Worm (Caenorhabditis elegans) whole organism, young adult: Measurements from ENCODE around the gene T07A5.7.
A peak's percentile ranks its signal among the peaks of the same experiment; 100 is the strongest.

Experiments
- B0019.2 ChIP-seq: fragments of 200-800 bp; sonication (Bioruptor generic); conservative IDR thresholded peaks from 2 replicates; pipeline ENCODE4 v1.3.6; 2022; ENCODE audit warnings: missing genetic modification reagents, missing genetic modification characterization, missing compliant biosample characterization
- C06A6.2 ChIP-seq: fragments of 200-800 bp; sonication (Bioruptor generic); conservative IDR thresholded peaks from 2 replicates; pipeline ENCODE4 v1.3.6; 2022; ENCODE audit warnings: missing genetic modification characterization, missing compliant biosample characterization
- D2030.7 ChIP-seq: fragments of 200-800 bp; sonication (Bioruptor generic); IDR thresholded peaks from 2 replicates; pipeline ENCODE4 v1.3.6; 2022; ENCODE audit warnings: missing genetic modification reagents, missing genetic modification characterization, missing compliant biosample characterization
- F10E7.11 ChIP-seq: sonication (generic microtip); optimal IDR thresholded peaks from 2 replicates; lab custom pipeline; 2017; ENCODE audit warnings: mild to moderate bottlenecking, missing genetic modification characterization, moderate library complexity, missing compliant biosample characterization
- F22D6.2 ChIP-seq: sonication (generic microtip); optimal IDR thresholded peaks from 2 replicates; lab custom pipeline; 2016; ENCODE audit warnings: mild to moderate bottlenecking, missing genetic modification characterization, missing compliant biosample characterization
- F23B12.7 ChIP-seq: sonication (generic microtip); optimal IDR thresholded peaks from 2 replicates; lab custom pipeline; 2017; ENCODE audit warnings: missing genetic modification characterization, mild to moderate bottlenecking, missing compliant biosample characterization, antibody characterized with exemption, moderate library complexity; ENCODE audit not compliant: insufficient read depth
- F33H1.4 ChIP-seq: fragments of 200-800 bp; sonication (Bioruptor generic); IDR thresholded peaks from 2 replicates; pipeline ENCODE4 v1.3.6; 2022; ENCODE audit warnings: missing genetic modification reagents, missing genetic modification characterization, missing compliant biosample characterization
- F57A8.1 ChIP-seq: fragments of 200-800 bp; sonication (Bioruptor generic); optimal IDR thresholded peaks from 2 replicates; lab custom pipeline; 2018; ENCODE audit warnings: mild to moderate bottlenecking, missing genetic modification characterization, moderate library complexity, missing compliant biosample characterization
- Y53G8AR.9 ChIP-seq: fragments of 200-800 bp; sonication (Bioruptor generic); conservative IDR thresholded peaks from 2 replicates; pipeline ENCODE4 v1.3.6; 2022; ENCODE audit warnings: missing genetic modification reagents, missing genetic modification characterization, missing compliant biosample characterization
- ZK185.1 ChIP-seq: sonication (generic microtip); optimal IDR thresholded peaks from 2 replicates; lab custom pipeline; 2016; ENCODE audit warnings: mild to moderate bottlenecking, missing genetic modification characterization, missing compliant biosample characterization; ENCODE audit not compliant: poor library complexity, severe bottlenecking
- ama-1 ChIP-seq, 3 experiments: fragments of 150-350 bp in 1 of 3; sonication (generic microtip) in 2 of 3; optimal IDR thresholded peaks; 2 replicates each; lab custom pipeline; 2014 to 2018; ENCODE audit warnings: missing biosample characterization in 2 of 3, missing genetic modification characterization in 2 of 3, missing genetic modification reagents in 2 of 3
- aptf-2 ChIP-seq: fragments of 200-800 bp; sonication (Bioruptor generic); conservative IDR thresholded peaks from 2 replicates; pipeline ENCODE4 v1.3.6; 2022; ENCODE audit warnings: missing genetic modification reagents, missing genetic modification characterization, missing compliant biosample characterization
- attf-5 ChIP-seq: fragments of 200-800 bp; sonication (Bioruptor generic); optimal IDR thresholded peaks from 2 replicates; lab custom pipeline; 2018; ENCODE audit warnings: mild to moderate bottlenecking, missing genetic modification characterization, missing compliant biosample characterization
- cebp-1 ChIP-seq, 2 experiments: fragments of 200-800 bp in 1 of 2; sonication (Bioruptor generic) in 1 of 2; sonication (generic microtip) in 1 of 2; IDR thresholded peaks in 1 of 2; optimal IDR thresholded peaks in 1 of 2; 2 replicates each; pipeline versions ENCODE4 v1.3.6 to Lab custom; 2017 to 2022; ENCODE audit warnings: missing compliant biosample characterization in 2 of 2, missing genetic modification characterization in 2 of 2, mild to moderate bottlenecking in 1 of 2, missing genetic modification reagents in 1 of 2, moderate library complexity in 1 of 2
- ceh-27 ChIP-seq: fragments of 200-800 bp; sonication (Bioruptor generic); optimal IDR thresholded peaks from 2 replicates; lab custom pipeline; 2018; ENCODE audit warnings: mild to moderate bottlenecking, missing genetic modification characterization, moderate library complexity, missing compliant biosample characterization
- let-526 ChIP-seq: fragments of 200-800 bp; sonication (Bioruptor generic); IDR thresholded peaks from 2 replicates; pipeline ENCODE4 v1.3.6; 2022; ENCODE audit warnings: missing genetic modification reagents, missing genetic modification characterization, missing compliant biosample characterization
- let-607 ChIP-seq, 2 experiments: fragments of 200-800 bp in 1 of 2; sonication (Bioruptor generic) in 1 of 2; sonication (generic microtip) in 1 of 2; optimal IDR thresholded peaks; 2 replicates each; lab custom pipeline; 2016 to 2018; ENCODE audit warnings: mild to moderate bottlenecking in 2 of 2, missing compliant biosample characterization in 2 of 2, missing genetic modification characterization in 2 of 2, moderate library complexity in 2 of 2, missing genotype in 1 of 2
- lin-35 ChIP-seq, 3 experiments: fragments of 150-350 bp in 2 of 3; sonication (generic microtip) in 1 of 3; optimal IDR thresholded peaks; 2 replicates each; lab custom pipeline; 2014 to 2018; ENCODE audit warnings: missing biosample characterization in 3 of 3, missing genetic modification characterization in 3 of 3, missing genetic modification reagents in 3 of 3
- lsl-1 ChIP-seq: fragments of 200-800 bp; sonication (Bioruptor generic); optimal IDR thresholded peaks from 2 replicates; lab custom pipeline; 2018; ENCODE audit warnings: mild to moderate bottlenecking, missing genetic modification characterization, moderate library complexity, missing compliant biosample characterization
- madf-3 ChIP-seq: fragments of 200-800 bp; sonication (Bioruptor generic); IDR thresholded peaks from 2 replicates; pipeline ENCODE4 v1.3.6; 2022; ENCODE audit warnings: missing genetic modification reagents, missing genetic modification characterization, missing compliant biosample characterization
- madf-6 ChIP-seq: fragments of 200-800 bp; sonication (Bioruptor generic); IDR thresholded peaks from 2 replicates; pipeline ENCODE4 v1.3.6; 2022; ENCODE audit warnings: missing genetic modification reagents, missing genetic modification characterization, missing compliant biosample characterization
- madf-8 ChIP-seq: fragments of 200-800 bp; sonication (Bioruptor generic); conservative IDR thresholded peaks from 2 replicates; pipeline ENCODE4 v1.3.6; 2022; ENCODE audit warnings: missing genetic modification reagents, missing genetic modification characterization, missing compliant biosample characterization
- mes-4 ChIP-seq: sonication (generic microtip); optimal IDR thresholded peaks from 2 replicates; lab custom pipeline; 2016; ENCODE audit warnings: missing genotype, missing genetic modification characterization, missing compliant biosample characterization
- mxl-1 ChIP-seq: sonication (generic microtip); optimal IDR thresholded peaks from 2 replicates; lab custom pipeline; 2016; ENCODE audit warnings: missing genetic modification characterization, missing compliant biosample characterization
- nfya-1 ChIP-seq: sonication (generic microtip); optimal IDR thresholded peaks from 2 replicates; lab custom pipeline; 2017; ENCODE audit warnings: antibody characterized with exemption, missing compliant biosample characterization, missing genetic modification characterization, borderline replicate concordance; ENCODE audit not compliant: insufficient read depth
- nfya-2 ChIP-seq: fragments of 200-800 bp; sonication (Bioruptor generic); IDR thresholded peaks from 2 replicates; pipeline ENCODE4 v1.3.6; 2022; ENCODE audit warnings: missing genetic modification reagents, missing genetic modification characterization, missing compliant biosample characterization
- nhr-120 ChIP-seq: fragments of 200-800 bp; sonication (Bioruptor generic); IDR thresholded peaks from 2 replicates; pipeline ENCODE4 v1.3.6; 2022; ENCODE audit warnings: missing genetic modification characterization, missing compliant biosample characterization
- nhr-80 ChIP-seq: sonication (generic microtip); optimal IDR thresholded peaks from 2 replicates; lab custom pipeline; 2016; ENCODE audit warnings: missing genetic modification characterization, missing compliant biosample characterization
- rcor-1 ChIP-seq: fragments of 200-800 bp; sonication (Bioruptor generic); IDR thresholded peaks from 2 replicates; pipeline ENCODE4 v1.3.6; 2022; ENCODE audit warnings: missing genetic modification reagents, missing genetic modification characterization, missing compliant biosample characterization
- snpc-1.1 ChIP-seq: sonication (generic microtip); optimal IDR thresholded peaks from 2 replicates; lab custom pipeline; 2017; ENCODE audit warnings: missing genetic modification characterization, mild to moderate bottlenecking, missing compliant biosample characterization, antibody characterized with exemption, moderate library complexity, missing genotype, missing genetic modification reagents; ENCODE audit not compliant: insufficient read depth
- sptf-2 ChIP-seq: fragments of 200-800 bp; sonication (Bioruptor generic); optimal IDR thresholded peaks from 2 replicates; lab custom pipeline; 2018; ENCODE audit warnings: mild to moderate bottlenecking, missing genetic modification characterization, missing compliant biosample characterization
- xnd-1 ChIP-seq: sonication (generic microtip); optimal IDR thresholded peaks from 2 replicates; lab custom pipeline; 2016; ENCODE audit warnings: missing genotype, missing genetic modification reagents, missing genetic modification characterization, missing compliant biosample characterization
- ztf-18 ChIP-seq: sonication (generic microtip); optimal IDR thresholded peaks from 2 replicates; lab custom pipeline; 2016; ENCODE audit warnings: missing genotype, mild to moderate bottlenecking, missing genetic modification characterization, missing compliant biosample characterization
- ztf-6 ChIP-seq: fragments of 200-800 bp; sonication (Bioruptor generic); IDR thresholded peaks from 2 replicates; pipeline ENCODE4 v1.3.6; 2022; ENCODE audit warnings: missing genetic modification reagents, missing genetic modification characterization, missing compliant biosample characterization

T07A5.7 gene

DNA sequence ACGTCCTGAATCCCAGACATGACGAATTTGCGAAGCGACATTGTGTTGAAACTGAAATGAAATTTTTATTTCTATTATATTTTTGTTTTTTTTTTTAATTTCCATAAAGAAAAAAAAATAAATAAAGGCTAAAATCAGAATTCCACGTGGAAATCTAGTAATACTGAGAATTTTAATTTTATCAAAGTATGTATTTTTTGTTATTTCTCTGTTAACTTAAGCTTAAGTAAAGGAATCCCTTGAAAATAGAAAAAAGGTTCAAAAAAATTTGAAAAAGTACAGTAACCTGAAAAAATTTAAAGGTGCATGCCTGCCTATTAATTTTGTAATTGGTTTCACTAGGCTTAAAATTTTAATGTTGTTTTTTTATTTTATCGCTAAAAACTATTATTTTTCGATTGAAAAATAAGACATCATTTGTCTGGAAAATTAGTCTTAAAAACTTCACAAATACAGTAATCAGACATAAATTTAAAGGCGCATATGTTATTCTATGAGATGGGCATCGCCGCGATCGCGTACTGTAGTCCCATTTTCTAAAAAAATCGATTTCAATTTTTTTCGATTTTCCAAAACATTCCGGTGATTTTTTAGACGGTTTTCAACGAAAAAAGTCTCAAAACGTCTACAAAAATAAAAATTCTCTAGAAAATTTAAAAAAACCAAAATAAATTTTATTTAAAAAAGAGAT is 19.6 kb upstream of the T07A5.7 start, which contains the start of gene nex-2:
Gene nex-2 (minus strand): TSS at position 51 of the 691 bp plus-strand sequence.
- TF ChIP-seq lin-35 (GFP tag; optimal IDR thresholded peaks at IDR 0.05; lab: Kevin White, UChicago) (no peak), D2030.7 (GFP tag; lab: Robert Waterston, UW) (0 out of 2 replicates have a peak, but pooled peaks have one; percentile 36), F33H1.4 (GFP tag; lab: Robert Waterston, UW) (peak; percentile 67), ztf-18 (peak; percentile 0), ama-1 (optimal IDR thresholded peaks at IDR 0.05; lab: Kevin White, UChicago) (no peak), ama-1 (GFP tag; optimal IDR thresholded peaks at IDR 0.05; lab: Kevin White, UChicago) (no peak), xnd-1 (tag; lab: Kevin White, UChicago) (peak; percentile 71), lsl-1 (GFP tag; lab: Kevin White, UChicago) (peak; percentile 90), madf-8 (GFP tag; lab: Robert Waterston, UW) (peak; percentile 83), snpc-1.1 (tag; lab: Kevin White, UChicago) (no peak), mxl-1 (no peak), madf-6 (GFP tag; lab: Robert Waterston, UW) (peak; percentile 89)

ce11 chrIII:10329811-10330210 is 18.9 kb upstream of the T07A5.7 start:
- TF ChIP-seq ama-1 (optimal IDR thresholded peaks at IDR 0.05; lab: Kevin White, UChicago) (peak; percentile 9), ama-1 (GFP tag; optimal IDR thresholded peaks at IDR 0.05; lab: Kevin White, UChicago) (no peak), nfya-1 (tag; lab: Kevin White, UChicago) (no peak), C06A6.2 (no peak), madf-3 (GFP tag; lab: Robert Waterston, UW) (no peak), cebp-1 (GFP tag; IDR thresholded peaks at IDR 0.05; lab: Robert Waterston, UW) (no peak), cebp-1 (tag; optimal IDR thresholded peaks at IDR 0.05; lab: Kevin White, UChicago) (peak; percentile 49), ztf-18 (peak; percentile 29), Y53G8AR.9 (GFP tag; lab: Robert Waterston, UW) (no peak), F57A8.1 (GFP tag; lab: Kevin White, UChicago) (no peak), aptf-2 (no peak), ztf-6 (no peak), nhr-80 (tag; lab: Kevin White, UChicago) (peak; percentile 56), let-526 (no peak), ZK185.1 (tag; lab: Kevin White, UChicago) (no peak), sptf-2 (no peak), mxl-1 (no peak), mes-4 (tag; lab: Kevin White, UChicago) (no peak), B0019.2 (GFP tag; lab: Robert Waterston, UW) (no peak), nhr-120 (no peak), nfya-2 (GFP tag; lab: Robert Waterston, UW) (no peak), ceh-27 (GFP tag; lab: Kevin White, UChicago) (no peak), F23B12.7 (tag; lab: Kevin White, UChicago) (peak; percentile 41), attf-5 (no peak), let-607 (tag; optimal IDR thresholded peaks at IDR 0.05; lab: Kevin White, UChicago) (peak in 1 of 2 experiments; percentile 35), rcor-1 (GFP tag; lab: Robert Waterston, UW) (no peak), F10E7.11 (tag; lab: Kevin White, UChicago) (no peak), F22D6.2 (tag; lab: Kevin White, UChicago) (no peak), F33H1.4 (GFP tag; lab: Robert Waterston, UW) (no peak)
